Fruit fly (Drosophila melanogaster) whole organism: Measurements from ENCODE around the gene cyr.

Source experiments
- CG8478 ChIP-seq: fragments of >200 bp; optimal IDR thresholded peaks from 2 replicates; lab custom pipeline; 2018; ENCODE audit warnings: inconsistent platforms
- Dll ChIP-seq: fragments of >200 bp; optimal IDR thresholded peaks from 2 replicates; lab custom pipeline; 2017
- EcR ChIP-seq, 2 experiments: fragments of >200 bp; optimal IDR thresholded peaks; 2 replicates each; lab custom pipeline; 2017; ENCODE audit warnings: missing biosample characterization in 2 of 2, missing genetic modification characterization in 2 of 2, missing genetic modification reagents in 2 of 2
- pan ChIP-seq: fragments of >200 bp; optimal IDR thresholded peaks from 2 replicates; lab custom pipeline; 2017
- psq ChIP-seq: fragments of >200 bp; optimal IDR thresholded peaks from 2 replicates; lab custom pipeline; 2017
- usp ChIP-seq: fragments of >200 bp; optimal IDR thresholded peaks from 2 replicates; lab custom pipeline; 2017; ENCODE audit warnings: missing biosample characterization, missing genetic modification characterization, mixed read lengths

Gene cyr

dm6 chrX:8131693-8132313 is 3.7 kb downstream of the cyr start, which contains the start of gene CG10958:
CG10958 (plus strand) TSS chrX:8132285.
- no peak for TF ChIP-seq Dll (lab: Kevin White, UChicago)
- TF ChIP-seq usp (GFP tag; lab: Kevin White, UChicago): no peak
- no peak for TF ChIP-seq pan (lab: Kevin White, UChicago)
- no peak for TF ChIP-seq EcR (GFP tag; optimal IDR thresholded peaks at IDR 0.05; lab: Kevin White, UChicago)
- no peak for TF ChIP-seq psq (lab: Kevin White, UChicago)
- no peak for TF ChIP-seq CG8478 (lab: Kevin White, UChicago)

dm6 chrX:8129204-8129997 is 6.1 kb downstream of the cyr start, which contains the start of gene CG2116:
CG2116 (plus strand) TSS chrX:8129812.
- no peak for TF ChIP-seq psq (lab: Kevin White, UChicago)
- no peak for TF ChIP-seq pan (lab: Kevin White, UChicago)
- TF ChIP-seq EcR (GFP tag; optimal IDR thresholded peaks at IDR 0.05; lab: Kevin White, UChicago): no peak
- no peak for TF ChIP-seq CG8478 (lab: Kevin White, UChicago)
- TF ChIP-seq Dll (lab: Kevin White, UChicago): no peak
- TF ChIP-seq usp (GFP tag; lab: Kevin White, UChicago): no peak

DNA sequence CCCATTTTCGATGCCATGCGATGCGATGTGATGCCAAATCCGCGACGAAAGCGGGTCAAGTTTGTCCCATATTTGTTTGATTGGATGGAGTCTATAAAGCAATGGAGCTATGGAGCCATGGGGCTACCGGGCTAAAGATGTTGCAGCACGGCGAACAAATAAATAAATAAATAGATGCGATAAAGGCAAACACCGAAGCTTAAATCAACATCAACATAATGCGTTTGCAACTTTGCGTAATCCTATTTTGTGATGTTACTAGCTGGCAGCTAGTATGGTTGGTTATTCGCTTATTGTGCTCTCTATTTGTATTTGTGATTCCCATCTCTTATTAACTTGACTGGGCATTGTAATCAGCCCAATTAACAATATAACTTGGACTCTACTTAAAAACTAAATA is 7.4 kb downstream of the cyr start:
- TF ChIP-seq EcR (GFP tag; optimal IDR thresholded peaks at IDR 0.05; lab: Kevin White, UChicago) (no peak), psq (lab: Kevin White, UChicago) (no peak), usp (GFP tag; lab: Kevin White, UChicago) (no peak), Dll (lab: Kevin White, UChicago) (no peak), CG8478 (lab: Kevin White, UChicago) (no peak), pan (lab: Kevin White, UChicago) (no peak)

DNA sequence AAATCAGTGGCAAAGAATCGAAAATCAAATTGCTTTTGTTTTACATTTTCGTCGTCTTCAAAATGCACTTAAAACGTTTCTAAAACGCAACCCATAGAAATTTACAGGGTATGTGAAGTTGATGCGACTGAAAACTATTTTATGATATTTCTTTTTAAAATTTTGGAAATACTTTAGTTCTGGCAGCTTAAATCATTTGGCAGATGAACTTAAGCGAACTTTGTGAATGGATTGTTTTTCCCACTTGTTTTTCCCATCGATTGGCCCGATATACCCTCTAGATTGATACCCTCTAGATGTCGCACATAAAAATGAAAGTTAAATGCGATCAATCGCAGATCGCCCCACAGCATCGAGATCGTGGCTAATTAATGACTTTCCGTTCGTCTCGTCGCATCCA is 9.4 kb downstream of the cyr start:
- no peak for TF ChIP-seq Dll (lab: Kevin White, UChicago)
- no peak for TF ChIP-seq CG8478 (lab: Kevin White, UChicago)
- no peak for TF ChIP-seq psq (lab: Kevin White, UChicago)
- TF ChIP-seq pan (lab: Kevin White, UChicago): no peak
- TF ChIP-seq EcR (GFP tag; optimal IDR thresholded peaks at IDR 0.05; lab: Kevin White, UChicago): no peak
- TF ChIP-seq usp (GFP tag; lab: Kevin White, UChicago): no peak

- TF ChIP-seq pan (lab: Kevin White, UChicago) (no peak), Dll (lab: Kevin White, UChicago) (no peak), CG8478 (lab: Kevin White, UChicago) (no peak), usp (GFP tag; lab: Kevin White, UChicago) (no peak), EcR (GFP tag; optimal IDR thresholded peaks at IDR 0.05; lab: Kevin White, UChicago) (no peak), psq (lab: Kevin White, UChicago) (no peak)
Measured at dm6 chrX:8125224-8125649, 10.3 kb downstream of the cyr start.

DNA sequence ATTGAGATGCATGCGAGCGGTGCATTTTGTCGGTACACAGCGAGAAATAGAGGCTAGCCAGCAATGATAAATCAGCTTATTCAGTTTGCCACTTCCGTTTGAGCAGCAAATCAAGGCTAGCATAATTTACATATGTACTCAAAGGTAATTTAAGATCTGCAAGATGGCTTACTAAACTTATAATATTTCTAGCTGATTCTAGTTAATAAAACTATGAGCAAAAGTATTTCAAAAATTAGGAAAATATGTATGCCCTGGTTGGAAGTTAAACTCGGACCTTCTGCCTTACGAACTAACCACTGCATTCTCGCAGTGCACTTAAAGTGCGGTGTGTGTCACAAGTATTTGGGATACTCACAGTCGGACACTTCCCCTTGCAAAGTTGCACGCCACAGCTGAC is 12.7 kb downstream of the cyr start:
- TF ChIP-seq psq (lab: Kevin White, UChicago) (no peak), CG8478 (lab: Kevin White, UChicago) (no peak), Dll (lab: Kevin White, UChicago) (no peak), pan (lab: Kevin White, UChicago) (no peak), usp (GFP tag; lab: Kevin White, UChicago) (no peak), EcR (GFP tag; optimal IDR thresholded peaks at IDR 0.05; lab: Kevin White, UChicago) (no peak)

dm6 chrX:8120939-8121338 is 14.6 kb downstream of the cyr start, which contains the start of gene CG2260:
CG2260 (minus strand) TSS chrX:8121147.
- TF ChIP-seq pan (lab: Kevin White, UChicago) (no peak), psq (lab: Kevin White, UChicago) (no peak), usp (GFP tag; lab: Kevin White, UChicago) (no peak), Dll (lab: Kevin White, UChicago) (no peak), CG8478 (lab: Kevin White, UChicago) (no peak), EcR (GFP tag; optimal IDR thresholded peaks at IDR 0.05; lab: Kevin White, UChicago) (no peak)

DNA sequence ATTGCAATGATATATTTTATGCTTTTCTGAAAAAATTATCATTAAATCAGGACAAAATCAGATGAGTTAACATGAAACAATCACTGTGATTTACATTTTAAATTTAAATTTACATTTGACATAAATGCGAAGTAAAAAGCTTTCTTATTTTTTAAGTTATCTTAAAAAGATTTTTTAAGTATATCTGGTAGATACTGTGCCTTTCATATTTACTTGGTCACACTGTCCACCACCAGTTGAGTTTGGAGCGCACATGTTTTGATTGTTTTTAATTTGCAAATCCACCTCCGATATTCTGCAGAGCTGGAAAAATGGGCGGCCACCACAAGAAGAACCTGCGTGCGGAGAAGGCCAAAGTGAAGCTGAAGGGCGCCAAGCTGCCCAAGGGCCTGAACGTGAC is 18.7 kb downstream of the cyr start, which contains the start of gene CG1575:
Gene CG1575, plus strand, starts transcription at position 200 of the 400 bp plus-strand sequence.
- no peak for TF ChIP-seq Dll (lab: Kevin White, UChicago)
- no peak for TF ChIP-seq usp (GFP tag; lab: Kevin White, UChicago)
- TF ChIP-seq pan (lab: Kevin White, UChicago): no peak
- TF ChIP-seq EcR (GFP tag; optimal IDR thresholded peaks at IDR 0.05; lab: Kevin White, UChicago): no peak
- TF ChIP-seq psq (lab: Kevin White, UChicago): no peak
- TF ChIP-seq CG8478 (lab: Kevin White, UChicago): no peak

DNA sequence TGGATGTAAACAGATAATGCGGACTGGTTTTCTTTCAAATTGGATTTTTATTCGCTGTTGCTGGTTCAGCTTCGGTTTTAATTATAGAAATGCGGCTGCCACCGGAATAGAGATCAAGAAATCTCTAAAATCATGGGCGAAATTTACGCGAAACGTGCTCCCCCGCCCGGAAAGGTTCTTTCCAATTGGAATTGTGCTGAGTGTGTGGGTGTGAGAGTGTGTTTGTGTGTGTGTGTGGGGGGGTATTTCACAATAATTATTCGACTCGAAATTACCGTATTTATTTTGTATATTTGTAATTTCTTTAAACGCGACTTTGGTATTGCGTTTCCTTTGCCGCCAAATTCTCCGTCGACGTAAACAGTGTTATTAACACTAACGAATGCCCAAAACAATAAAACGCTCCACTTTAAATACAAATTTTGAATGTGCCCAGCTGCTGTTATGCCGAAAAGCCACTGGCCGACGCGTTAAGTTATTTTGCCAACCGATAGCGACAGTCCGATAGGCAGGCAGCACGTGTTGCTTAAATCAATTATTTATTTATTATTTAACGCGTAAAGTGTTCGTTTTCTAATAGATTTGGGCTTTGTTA is 19.7 kb downstream of the cyr start, which contains the start of gene Gclc:
Gene Gclc, minus strand, starts transcription at position 431 of the 595 bp plus-strand sequence.
- no peak for TF ChIP-seq pan (lab: Kevin White, UChicago)
- no peak for TF ChIP-seq psq (lab: Kevin White, UChicago)
- TF ChIP-seq EcR (GFP tag; optimal IDR thresholded peaks at IDR 0.05; lab: Kevin White, UChicago): no peak
- TF ChIP-seq usp (GFP tag; lab: Kevin White, UChicago): no peak
- no peak for TF ChIP-seq CG8478 (lab: Kevin White, UChicago)
- no peak for TF ChIP-seq Dll (lab: Kevin White, UChicago)

DNA sequence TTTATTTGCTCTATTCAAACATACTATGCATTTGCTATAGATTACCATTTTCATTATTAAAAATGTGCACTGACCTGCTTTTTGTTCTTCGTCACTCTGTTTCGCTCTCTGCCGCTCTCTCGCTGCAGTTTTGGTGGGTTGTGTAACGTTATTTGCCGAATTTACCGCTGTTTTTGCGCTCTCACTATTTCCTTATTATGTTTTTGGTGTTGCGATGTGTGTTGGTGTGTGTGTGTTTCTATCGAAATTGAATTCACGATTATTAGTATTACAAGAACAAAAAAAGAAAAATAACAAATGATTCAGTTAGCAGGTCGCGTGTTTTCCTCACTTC is 20.2 kb downstream of the cyr start:
- TF ChIP-seq EcR (GFP tag; optimal IDR thresholded peaks at IDR 0.05; lab: Kevin White, UChicago): no peak
- no peak for TF ChIP-seq CG8478 (lab: Kevin White, UChicago)
- no peak for TF ChIP-seq psq (lab: Kevin White, UChicago)
- no peak for TF ChIP-seq pan (lab: Kevin White, UChicago)
- no peak for TF ChIP-seq usp (GFP tag; lab: Kevin White, UChicago)
- TF ChIP-seq Dll (lab: Kevin White, UChicago): no peak
